Worm (Caenorhabditis elegans): ENCODE results near the gene T08D10.3.

ce11 chrX:11987900-11988364 lies 32.7 kb downstream of the T08D10.3 start, which contains the start of gene C49F5.6:
- TF ChIP-seq nhr-237 (tag; optimal IDR thresholded peaks at IDR 0.05): no peak
- TF ChIP-seq egl-27 (tag; optimal IDR thresholded peaks at IDR 0.05): no peak
- no peak for TF ChIP-seq nhr-77 (tag; optimal IDR thresholded peaks at IDR 0.05)
